Worm (Caenorhabditis elegans) whole organism, L3 larva: ENCODE measurements around the gene cutl-4.

Experiments used
- ZK546.5 ChIP-seq: sonication (generic microtip); optimal IDR thresholded peaks from 2 replicates; lab custom pipeline; 2017; ENCODE audit warnings: missing biosample characterization, missing genetic modification characterization
- aly-2 ChIP-seq: fragments of 150-350 bp; optimal IDR thresholded peaks from 2 replicates; lab custom pipeline; 2014; ENCODE audit warnings: missing biosample characterization, missing genetic modification characterization
- ama-1 ChIP-seq: fragments of 150-350 bp; optimal IDR thresholded peaks from 2 replicates; lab custom pipeline; 2018
- ceh-16 ChIP-seq: sonication (generic microtip); optimal IDR thresholded peaks from 2 replicates; lab custom pipeline; 2017; ENCODE audit warnings: missing biosample characterization, missing genetic modification characterization
- ceh-28 ChIP-seq: fragments of 150-350 bp; optimal IDR thresholded peaks from 2 replicates; lab custom pipeline; 2014; ENCODE audit warnings: missing biosample characterization, missing genetic modification reagents, missing genetic modification characterization
- ceh-82 ChIP-seq: fragments of 150-350 bp; optimal IDR thresholded peaks from 2 replicates; lab custom pipeline; 2014; ENCODE audit warnings: missing biosample characterization, missing genetic modification characterization
- ceh-9 ChIP-seq: sonication (generic microtip); optimal IDR thresholded peaks from 2 replicates; lab custom pipeline; 2018; ENCODE audit warnings: missing biosample characterization, missing genetic modification characterization
- egl-27 ChIP-seq: sonication (generic microtip); optimal IDR thresholded peaks from 4 replicates; lab custom pipeline; 2017; ENCODE audit warnings: missing biosample characterization, missing genetic modification reagents, missing genetic modification characterization
- elt-1 ChIP-seq: fragments of 150-350 bp; optimal IDR thresholded peaks from 2 replicates; lab custom pipeline; 2014; ENCODE audit warnings: missing biosample characterization, missing genetic modification characterization
- elt-2 ChIP-seq: sonication (generic microtip); optimal IDR thresholded peaks from 2 replicates; lab custom pipeline; 2016; ENCODE audit warnings: missing genetic modification reagents, mild to moderate bottlenecking, missing genetic modification characterization, missing compliant biosample characterization
- elt-3 ChIP-seq, 3 experiments: fragments of 150-350 bp in 1 of 3; sonication (generic microtip) in 2 of 3; optimal IDR thresholded peaks; 2 replicates in 2 of 3; 4 replicates in 1 of 3; lab custom pipeline; 2014 to 2017; ENCODE audit warnings: missing biosample characterization in 3 of 3, missing genetic modification characterization in 3 of 3
- fkh-10 ChIP-seq: sonication (generic microtip); optimal IDR thresholded peaks from 2 replicates; lab custom pipeline; 2017; ENCODE audit warnings: missing biosample characterization, missing genetic modification reagents, missing genetic modification characterization
- fkh-2 ChIP-seq: fragments of 150-350 bp; optimal IDR thresholded peaks from 2 replicates; lab custom pipeline; 2014; ENCODE audit warnings: missing biosample characterization, missing genetic modification reagents, missing genetic modification characterization
- fos-1 ChIP-seq: fragments of 150-350 bp; optimal IDR thresholded peaks from 2 replicates; lab custom pipeline; 2014; ENCODE audit warnings: missing biosample characterization, missing genetic modification characterization
- hmg-11 ChIP-seq: sonication (generic microtip); optimal IDR thresholded peaks from 2 replicates; lab custom pipeline; 2016; ENCODE audit warnings: missing genetic modification characterization, missing compliant biosample characterization
- jun-1 ChIP-seq: fragments of 150-350 bp; optimal IDR thresholded peaks from 2 replicates; lab custom pipeline; 2014; ENCODE audit warnings: missing biosample characterization, missing genetic modification reagents, missing genetic modification characterization
- lin-15B ChIP-seq: fragments of 150-350 bp; optimal IDR thresholded peaks from 2 replicates; lab custom pipeline; 2014; ENCODE audit warnings: missing biosample characterization, missing genetic modification characterization
- lin-39 ChIP-seq: fragments of 150-350 bp; optimal IDR thresholded peaks from 2 replicates; lab custom pipeline; 2018; ENCODE audit warnings: missing biosample characterization, missing genetic modification reagents, missing genetic modification characterization
- lsy-12 ChIP-seq: sonication (generic microtip); optimal IDR thresholded peaks from 2 replicates; lab custom pipeline; 2016; ENCODE audit warnings: mild to moderate bottlenecking, missing genetic modification characterization, missing compliant biosample characterization
- mdl-1 ChIP-seq: fragments of 150-350 bp; optimal IDR thresholded peaks from 2 replicates; lab custom pipeline; 2014; ENCODE audit warnings: missing biosample characterization, missing genetic modification characterization
- nfya-1 ChIP-seq: sonication (generic microtip); optimal IDR thresholded peaks from 2 replicates; lab custom pipeline; 2017; ENCODE audit warnings: missing genetic modification characterization, mild to moderate bottlenecking, missing compliant biosample characterization, antibody characterized with exemption, moderate library complexity; ENCODE audit not compliant: insufficient read depth
- nhr-12 ChIP-seq: fragments of 150-350 bp; optimal IDR thresholded peaks from 2 replicates; lab custom pipeline; 2014; ENCODE audit warnings: missing biosample characterization, missing genetic modification characterization
- nhr-23 ChIP-seq: fragments of 150-350 bp; optimal IDR thresholded peaks from 2 replicates; lab custom pipeline; 2014; ENCODE audit warnings: missing biosample characterization, missing genetic modification reagents, missing genetic modification characterization
- nhr-237 ChIP-seq: fragments of 150-350 bp; optimal IDR thresholded peaks from 2 replicates; lab custom pipeline; 2014; ENCODE audit warnings: missing biosample characterization, missing genetic modification characterization
- nhr-25 ChIP-seq: sonication (generic microtip); optimal IDR thresholded peaks from 2 replicates; lab custom pipeline; 2017; ENCODE audit warnings: missing biosample characterization, missing genetic modification characterization
- nhr-67 ChIP-seq: fragments of 150-350 bp; optimal IDR thresholded peaks from 2 replicates; lab custom pipeline; 2014; ENCODE audit warnings: missing biosample characterization, missing genetic modification characterization
- nhr-76 ChIP-seq: fragments of 150-350 bp; sonication (generic microtip); optimal IDR thresholded peaks from 5 replicates; lab custom pipeline; 2014; ENCODE audit warnings: missing biosample characterization, missing genetic modification characterization
- nhr-77 ChIP-seq: fragments of 150-350 bp; optimal IDR thresholded peaks from 2 replicates; lab custom pipeline; 2014; ENCODE audit warnings: missing biosample characterization, missing genetic modification characterization
- pha-4 ChIP-seq: fragments of 150-350 bp; optimal IDR thresholded peaks from 2 replicates; lab custom pipeline; 2014; ENCODE audit warnings: missing biosample characterization, missing genetic modification reagents, missing genetic modification characterization
- pqm-1 ChIP-seq: fragments of 150-350 bp; optimal IDR thresholded peaks from 2 replicates; lab custom pipeline; 2017; ENCODE audit warnings: missing biosample characterization, missing genetic modification characterization, inconsistent platforms
- sea-2 ChIP-seq: fragments of 150-350 bp; sonication (generic microtip); optimal IDR thresholded peaks from 4 replicates; lab custom pipeline; 2014; ENCODE audit warnings: missing biosample characterization, missing genetic modification reagents, missing genetic modification characterization
- tbx-2 ChIP-seq: sonication (generic microtip); optimal IDR thresholded peaks from 2 replicates; lab custom pipeline; 2016; ENCODE audit warnings: mild to moderate bottlenecking, missing genetic modification characterization, missing compliant biosample characterization
- unc-39 ChIP-seq: sonication (generic microtip); optimal IDR thresholded peaks from 4 replicates; lab custom pipeline; 2017; ENCODE audit warnings: missing biosample characterization, missing genetic modification characterization
- unc-62 ChIP-seq: fragments of 150-350 bp; sonication (generic microtip); optimal IDR thresholded peaks from 4 replicates; lab custom pipeline; 2014; ENCODE audit warnings: missing biosample characterization, missing genetic modification reagents, missing genetic modification characterization
- zag-1 ChIP-seq: fragments of 150-350 bp; optimal IDR thresholded peaks from 2 replicates; lab custom pipeline; 2014; ENCODE audit warnings: missing biosample characterization, missing genetic modification characterization
- ztf-11 ChIP-seq: fragments of 150-350 bp; optimal IDR thresholded peaks from 2 replicates; lab custom pipeline; 2014; ENCODE audit warnings: missing biosample characterization, missing genetic modification characterization
- ztf-4 ChIP-seq: fragments of 150-350 bp; optimal IDR thresholded peaks from 2 replicates; lab custom pipeline; 2014; ENCODE audit warnings: missing biosample characterization, missing genetic modification characterization

cutl-4 gene

DNA sequence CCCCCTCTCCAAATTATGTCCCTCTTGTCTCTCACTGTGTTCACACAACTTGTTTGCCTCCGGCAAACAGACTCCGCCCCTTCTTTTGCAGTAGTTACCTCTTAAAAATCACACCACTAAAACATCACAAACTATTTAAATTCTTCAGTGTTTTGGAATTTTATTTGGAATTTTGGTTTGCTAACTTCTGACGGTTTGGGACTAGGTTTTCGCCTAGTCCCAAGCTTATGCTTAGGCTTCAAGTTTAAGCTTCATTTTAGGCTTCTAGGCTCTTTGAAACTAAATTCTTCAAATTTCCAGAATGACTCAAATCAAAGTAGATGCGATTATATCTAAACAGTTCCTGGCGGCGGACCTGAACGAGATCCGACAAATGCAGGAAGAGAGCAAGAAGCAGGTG, 15.0 kb downstream of the cutl-4 start, which contains the start of gene fat-5:
Gene fat-5, plus strand, starts transcription at position 301 of the 400 bp plus-strand sequence.
- TF ChIP-seq pha-4 (tag; lab: Kevin White, UChicago) (no peak), elt-1 (tag; lab: Kevin White, UChicago) (no peak), nfya-1 (tag; lab: Kevin White, UChicago) (no peak), fos-1 (tag; lab: Kevin White, UChicago) (no peak), nhr-76 (tag; lab: Kevin White, UChicago) (no peak), unc-62 (GFP tag; lab: Kevin White, UChicago) (no peak), fkh-2 (no peak), hmg-11 (tag; lab: Kevin White, UChicago) (no peak), nhr-12 (no peak), ceh-82 (no peak), nhr-25 (no peak), lsy-12 (tag; lab: Kevin White, UChicago) (no peak), sea-2 (GFP tag; lab: Kevin White, UChicago) (no peak), ceh-16 (no peak), pqm-1 (tag; lab: Kevin White, UChicago) (no peak)

- peak; percentile 58 for TF ChIP-seq pqm-1 (tag; lab: Kevin White, UChicago)
- peak; percentile 52 for TF ChIP-seq elt-2 (tag; lab: Kevin White, UChicago)
- no peak for TF ChIP-seq ama-1 (lab: Kevin White, UChicago)
- TF ChIP-seq pha-4 (tag; lab: Kevin White, UChicago): peak; percentile 20
- TF ChIP-seq nhr-12: no peak
- TF ChIP-seq nhr-23: peak; percentile 8
- TF ChIP-seq nhr-76 (tag; lab: Kevin White, UChicago): no peak
- no peak for TF ChIP-seq aly-2 (tag; lab: Kevin White, UChicago)
These were observed 16.4 kb downstream of the cutl-4 start for ce11 chrV:17723142-17723781.

ce11 chrV:17722553-17722952, 17.1 kb downstream of the cutl-4 start:
- TF ChIP-seq elt-2 (tag; lab: Kevin White, UChicago) (no peak), zag-1 (tag; lab: Kevin White, UChicago) (no peak), lin-15B (tag; lab: Kevin White, UChicago) (no peak), mdl-1 (tag; lab: Kevin White, UChicago) (no peak), ceh-82 (no peak)

DNA sequence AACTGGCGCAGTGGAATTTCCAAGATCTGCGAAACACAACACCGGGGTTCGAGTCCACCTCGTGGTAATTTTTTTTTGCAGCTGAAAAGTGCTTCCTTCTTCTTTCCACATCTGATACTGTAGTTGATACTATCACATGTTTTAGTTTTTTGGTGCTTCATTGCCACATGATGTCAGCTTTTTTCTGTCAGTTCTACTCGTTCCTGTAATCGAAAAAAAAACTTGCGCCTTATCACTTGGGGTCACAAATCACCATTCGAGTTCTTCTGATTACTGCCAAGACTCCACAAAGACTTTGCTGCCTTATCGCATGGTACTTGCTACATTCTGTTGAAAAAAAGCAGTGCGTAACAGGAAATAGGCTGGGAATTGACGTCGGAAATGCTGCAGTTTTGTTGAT, 18.0 kb downstream of the cutl-4 start:
- TF ChIP-seq ceh-9 (tag; lab: Kevin White, UChicago): no peak
- peak; percentile 98 for TF ChIP-seq pqm-1 (tag; lab: Kevin White, UChicago)
- TF ChIP-seq egl-27 (tag; lab: Kevin White, UChicago): peak; percentile 35
- no peak for TF ChIP-seq nfya-1 (tag; lab: Kevin White, UChicago)
- TF ChIP-seq ceh-16: no peak
- TF ChIP-seq nhr-77 (tag; lab: Kevin White, UChicago): no peak
- no peak for TF ChIP-seq hmg-11 (tag; lab: Kevin White, UChicago)
- no peak for TF ChIP-seq nhr-67
- peak; percentile 47 for TF ChIP-seq pha-4 (tag; lab: Kevin White, UChicago)
- no peak for TF ChIP-seq unc-39 (tag; lab: Kevin White, UChicago)
- peak; percentile 19 for TF ChIP-seq ceh-28 (tag; lab: Kevin White, UChicago)
- no peak for TF ChIP-seq ztf-4 (tag; lab: Kevin White, UChicago)
- no peak for TF ChIP-seq lsy-12 (tag; lab: Kevin White, UChicago)
- TF ChIP-seq ztf-11 (tag; lab: Kevin White, UChicago): no peak
- peak; percentile 84 for TF ChIP-seq jun-1 (tag; lab: Kevin White, UChicago)
- no peak for TF ChIP-seq zag-1 (tag; lab: Kevin White, UChicago)
- no peak for TF ChIP-seq tbx-2
- TF ChIP-seq unc-62 (GFP tag; lab: Kevin White, UChicago): no peak
- no peak for TF ChIP-seq lin-15B (tag; lab: Kevin White, UChicago)
- TF ChIP-seq elt-2 (tag; lab: Kevin White, UChicago): peak; percentile 99
- TF ChIP-seq nhr-237 (tag; lab: Kevin White, UChicago): no peak
- TF ChIP-seq fkh-10: no peak
- no peak for TF ChIP-seq nhr-76 (tag; lab: Kevin White, UChicago)
- TF ChIP-seq lin-39 (tag; lab: Kevin White, UChicago): no peak
- TF ChIP-seq ZK546.5 (tag; lab: Kevin White, UChicago): no peak
- TF ChIP-seq fkh-2: no peak
- no peak for TF ChIP-seq elt-3 (tag; optimal IDR thresholded peaks at IDR 0.05; lab: Kevin White, UChicago)
- TF ChIP-seq, all 47 proteins: peak for 6
